Fruit fly (Drosophila melanogaster): ENCODE data around the gene CG31142.

Gene CG31142

dm6 chr3R:23969449-23969848 is 40.4 kb downstream of the CG31142 start (continued):
- TF ChIP-seq CG15514 (GFP tag; optimal IDR thresholded peaks at IDR 0.05) (peak; percentile 14), Med (GFP tag) (peak; percentile 65), aop (GFP tag; IDR thresholded peaks at IDR 0.05) (no peak), Rx (GFP tag; IDR thresholded peaks at IDR 0.05) (no peak), YL-1 (GFP tag; optimal IDR thresholded peaks at IDR 0.05) (no peak), Sox100B (GFP tag; optimal IDR thresholded peaks at IDR 0.05) (peak; percentile 55), HHEX (GFP tag; optimal IDR thresholded peaks at IDR 0.05) (peak; percentile 63), D19A (tag; optimal IDR thresholded peaks at IDR 0.05) (peak; percentile 95), Oli (tag; optimal IDR thresholded peaks at IDR 0.05) (peak; percentile 54), gsb (GFP tag; IDR thresholded peaks at IDR 0.05) (0 out of 2 replicates have a peak, but pooled peaks have one; percentile 20), E2f1 (GFP tag; IDR thresholded peaks at IDR 0.05) (0 out of 2 replicates have a peak, but pooled peaks have one; percentile 25), h (optimal IDR thresholded peaks at IDR 0.05) (no peak), CG1233 (GFP tag; optimal IDR thresholded peaks at IDR 0.05) (peak; percentile 30), mirr (GFP tag; optimal IDR thresholded peaks at IDR 0.05) (no peak), CG6683 (GFP tag; optimal IDR thresholded peaks at IDR 0.05) (no peak), scrt (GFP tag; optimal IDR thresholded peaks at IDR 0.05) (no peak), CG9215 (GFP tag; IDR thresholded peaks at IDR 0.05) (0 out of 2 replicates have a peak, but pooled peaks have one; percentile 27), CG18599 (GFP tag; optimal IDR thresholded peaks at IDR 0.05) (peak; percentile 71), gem (tag; optimal IDR thresholded peaks at IDR 0.05) (peak; percentile 77), row (GFP tag; IDR thresholded peaks at IDR 0.05) (peak; percentile 76), tap (tag; optimal IDR thresholded peaks at IDR 0.05) (peak; percentile 57), sc (optimal IDR thresholded peaks at IDR 0.05) (no peak), sc (GFP tag; optimal IDR thresholded peaks at IDR 0.05) (peak; percentile 20), pho (GFP tag; optimal IDR thresholded peaks at IDR 0.05) (no peak), bsh (GFP tag; optimal IDR thresholded peaks at IDR 0.05) (peak in 1 of 2 experiments; percentile 53), sug (tag; optimal IDR thresholded peaks at IDR 0.05) (peak; percentile 51), gcm (GFP tag; optimal IDR thresholded peaks at IDR 0.05) (peak; percentile 47), Ssrp (tag; optimal IDR thresholded peaks at IDR 0.05) (peak; percentile 51), CG32767 (GFP tag; IDR thresholded peaks at IDR 0.05) (peak; percentile 42; the same call in 1 of the 2 replicates), CG3163 (GFP tag; optimal IDR thresholded peaks at IDR 0.05) (no peak), ATbp (GFP tag; optimal IDR thresholded peaks at IDR 0.05) (peak; percentile 56), Myb (GFP tag; optimal IDR thresholded peaks at IDR 0.05) (no peak), CG3407 (GFP tag; optimal IDR thresholded peaks at IDR 0.05) (peak; percentile 32), Nf-YB (GFP tag; optimal IDR thresholded peaks at IDR 0.05) (no peak), CG3995 (GFP tag; optimal IDR thresholded peaks at IDR 0.05) (no peak), tgo (GFP tag; IDR thresholded peaks at IDR 0.05) (peak; percentile 76), Eip74EF (GFP tag; optimal IDR thresholded peaks at IDR 0.05) (peak in 1 of 2 experiments; percentile 22), sob (GFP tag; IDR thresholded peaks at IDR 0.05) (0 out of 2 replicates have a peak, but pooled peaks have one; percentile 32), run (tag; optimal IDR thresholded peaks at IDR 0.05) (peak; percentile 21), Awh (GFP tag; IDR thresholded peaks at IDR 0.05) (peak; percentile 46; the same call in 1 of the 2 replicates), gsb-n (tag; optimal IDR thresholded peaks at IDR 0.05) (peak; percentile 34), Ada2b (GFP tag; IDR thresholded peaks at IDR 0.05) (0 out of 2 replicates have a peak, but pooled peaks have one; percentile 16), fd3F (GFP tag; optimal IDR thresholded peaks at IDR 0.05) (peak; percentile 52), Dbx (GFP tag; IDR thresholded peaks at IDR 0.05) (peak; percentile 35; the same call in 2 of the 3 replicates), CG11456 (GFP tag; IDR thresholded peaks at IDR 0.05) (0 out of 3 replicates have a peak, but pooled peaks have one; percentile 34), CG2889 (GFP tag; IDR thresholded peaks at IDR 0.05) (0 out of 3 replicates have a peak, but pooled peaks have one; percentile 51), B-H1 (GFP tag; IDR thresholded peaks at IDR 0.05) (peak; percentile 33; the same call in 2 of the 3 replicates), CG17328 (GFP tag; IDR thresholded peaks at IDR 0.05) (peak; percentile 42; the same call in 1 of the 2 replicates), Hmr (GFP tag; optimal IDR thresholded peaks at IDR 0.05) (peak; percentile 62)

All from whole organism, embryonic.